Fruit fly (Drosophila melanogaster): Measurements from ENCODE around the gene CG4822.

- no peak for TF ChIP-seq Stat92E (GFP tag; optimal IDR thresholded peaks at IDR 0.05)
- TF ChIP-seq Ptx1 (GFP tag; IDR thresholded peaks at IDR 0.05): no peak
- TF ChIP-seq Atf3 (GFP tag; optimal IDR thresholded peaks at IDR 0.05): no peak
- no peak for TF ChIP-seq Hr51 (GFP tag; optimal IDR thresholded peaks at IDR 0.05)
Measured at dm6 chr2L:155215-155712, 33.7 kb upstream of the CG4822 start, which contains the start of gene Pus10.

All from whole organism, embryonic.